Worm (Caenorhabditis elegans): Measurements from ENCODE around the gene Y46H3A.4.
"Not testable (repeated sequence)": the region's sequence is repeated elsewhere in the genome, so short reads cannot be mapped to it uniquely, and the experiment has no call there.

Gene Y46H3A.4

DNA sequence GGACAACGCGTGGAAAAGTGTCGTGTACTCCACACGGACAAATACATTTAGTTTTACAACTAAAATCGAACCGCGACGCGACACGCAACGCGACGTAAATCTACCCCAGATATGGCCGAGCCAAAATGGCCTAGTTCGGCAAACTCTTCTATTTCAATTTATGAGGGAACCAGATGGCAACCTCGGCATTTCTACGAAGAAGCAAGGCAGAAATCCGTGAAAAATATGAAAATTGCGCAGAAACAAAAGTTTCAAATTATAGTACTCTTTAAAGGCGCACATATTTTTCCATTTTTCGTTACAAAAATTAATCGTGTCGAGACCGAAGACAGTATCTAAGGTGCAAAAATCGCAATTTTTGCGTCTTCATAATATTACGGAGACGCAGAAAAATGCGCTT lies 3.8 kb upstream of the Y46H3A.4 start, which contains the start of gene Y46H3A.5:
Gene Y46H3A.5 (minus strand): TSS at position 101 of the 400 bp plus-strand sequence.
- not testable (repeated sequence) for TF ChIP-seq hif-1 (tag; optimal IDR thresholded peaks at IDR 0.05); tra-1 (GFP tag; IDR thresholded peaks at IDR 0.05); nhr-76 (tag; optimal IDR thresholded peaks at IDR 0.05)

DNA sequence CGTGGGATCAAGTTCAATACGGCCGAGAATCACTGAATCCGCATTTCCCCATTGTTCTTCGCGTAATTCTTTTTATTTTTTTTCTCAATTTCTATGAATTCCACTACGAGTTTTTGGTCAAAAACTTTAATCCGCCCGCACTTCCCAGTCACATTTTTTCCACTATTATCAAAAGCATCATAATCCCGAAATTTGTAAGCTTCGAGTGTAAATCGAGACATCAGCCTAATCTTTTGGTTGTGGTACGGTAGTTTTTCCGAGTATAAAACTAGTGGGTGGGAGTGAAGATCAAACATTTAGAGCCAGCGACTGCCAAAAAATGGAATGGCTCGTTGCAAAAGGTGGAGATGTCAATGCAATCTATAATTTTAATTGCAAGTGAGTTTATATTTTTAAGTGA lies 3.8 kb downstream of the Y46H3A.4 start, which contains the start of gene srt-42:
Gene srt-42 (plus strand): TSS at position 301 of the 400 bp plus-strand sequence.
- TF ChIP-seq mep-1 (tag; optimal IDR thresholded peaks at IDR 0.05) (no peak), dmd-8 (GFP tag; IDR thresholded peaks at IDR 0.05) (no peak), gei-8 (GFP tag; optimal IDR thresholded peaks at IDR 0.05) (no peak), lin-29 (GFP tag; IDR thresholded peaks at IDR 0.05) (no peak), R02D3.7 (tag; optimal IDR thresholded peaks at IDR 0.05) (no peak), aly-2 (tag; optimal IDR thresholded peaks at IDR 0.05) (no peak), aha-1 (tag) (no peak), mdl-1 (tag; optimal IDR thresholded peaks at IDR 0.05) (no peak), spr-1 (tag; optimal IDR thresholded peaks at IDR 0.05) (no peak), rbr-2 (tag; optimal IDR thresholded peaks at IDR 0.05) (no peak), spr-3 (GFP tag; optimal IDR thresholded peaks at IDR 0.05) (no peak), F44E2.7 (GFP tag; IDR thresholded peaks at IDR 0.05) (no peak), Y48G9A.11 (GFP tag; IDR thresholded peaks at IDR 0.05) (no peak), ceh-28 (tag; optimal IDR thresholded peaks at IDR 0.05) (no peak), lin-13 (GFP tag; optimal IDR thresholded peaks at IDR 0.05) (no peak), nhr-6 (tag; optimal IDR thresholded peaks at IDR 0.05) (no peak), F37D6.2 (tag; optimal IDR thresholded peaks at IDR 0.05) (no peak), ZK337.2 (GFP tag; IDR thresholded peaks at IDR 0.05) (no peak)

DNA sequence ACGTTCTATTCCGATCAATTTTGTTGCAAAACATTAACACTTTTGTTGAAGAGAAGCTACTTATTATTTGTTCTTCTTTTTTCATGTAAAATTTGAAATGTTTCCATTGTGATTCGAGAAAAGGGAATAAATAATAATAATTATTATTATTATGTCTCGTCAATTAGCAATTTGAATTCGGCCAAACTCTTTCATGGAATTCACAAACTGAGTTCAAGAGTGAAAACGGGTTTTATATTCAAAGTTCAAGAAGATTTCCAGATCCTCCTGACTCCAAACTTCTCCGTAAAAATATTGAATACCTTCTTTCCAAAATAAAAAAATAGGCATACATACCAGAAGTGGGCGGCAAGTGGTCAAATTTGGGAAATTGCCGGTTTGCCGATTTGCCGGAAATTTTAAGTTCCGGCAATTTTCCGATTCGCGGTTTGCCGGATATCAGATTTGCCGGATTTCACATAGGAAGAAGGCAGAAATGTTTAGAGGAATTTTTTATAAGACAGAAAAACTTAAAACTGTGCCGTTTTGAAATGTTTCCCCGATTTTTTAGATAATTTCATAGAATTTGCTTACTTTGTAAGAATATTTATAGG lies 5.1 kb downstream of the Y46H3A.4 start:
- TF ChIP-seq tra-1 (GFP tag; IDR thresholded peaks at IDR 0.05) (no peak), nhr-111 (GFP tag; optimal IDR thresholded peaks at IDR 0.05) (no peak), aha-1 (tag) (peak; percentile 44), hmg-1.1 (GFP tag; IDR thresholded peaks at IDR 0.05) (no peak), mes-2 (tag; optimal IDR thresholded peaks at IDR 0.05; ENCODE audit: poor library complexity, severe bottlenecking) (no peak), nhr-28 (tag; optimal IDR thresholded peaks at IDR 0.05) (no peak), egl-43 (GFP tag; IDR thresholded peaks at IDR 0.05) (no peak), lin-39 (tag; optimal IDR thresholded peaks at IDR 0.05) (no peak), hlh-11 (tag; optimal IDR thresholded peaks at IDR 0.05) (peak; percentile 3), skn-1 (tag; optimal IDR thresholded peaks at IDR 0.05) (no peak), unc-39 (tag; optimal IDR thresholded peaks at IDR 0.05) (no peak), daf-8 (GFP tag; IDR thresholded peaks at IDR 0.05) (no peak), dmd-9 (GFP tag; IDR thresholded peaks at IDR 0.05) (no peak), lin-13 (GFP tag; optimal IDR thresholded peaks at IDR 0.05) (no peak), ceh-62 (tag; optimal IDR thresholded peaks at IDR 0.05) (no peak), pha-4 (GFP tag; IDR thresholded peaks at IDR 0.05) (no peak), pha-4 (tag; optimal IDR thresholded peaks at IDR 0.05) (peak; percentile 56), mxl-3 (GFP tag; optimal IDR thresholded peaks at IDR 0.05) (peak; percentile 31), zfp-3 (GFP tag; conservative IDR thresholded peaks at IDR 0.05) (peak; percentile 46; the same call in 1 of the 2 replicates), set-16 (GFP tag; IDR thresholded peaks at IDR 0.05) (no peak), daf-16 (GFP tag; optimal IDR thresholded peaks at IDR 0.05) (no peak), daf-16 (tag; optimal IDR thresholded peaks at IDR 0.05) (peak; percentile 14), F49E8.2 (tag; optimal IDR thresholded peaks at IDR 0.05; ENCODE audit: borderline replicate concordance) (no peak), lim-7 (GFP tag; IDR thresholded peaks at IDR 0.05) (0 out of 2 replicates have a peak, but pooled peaks have one; percentile 19), ZK337.2 (GFP tag; IDR thresholded peaks at IDR 0.05) (no peak), T20F7.1 (GFP tag; optimal IDR thresholded peaks at IDR 0.05) (no peak), mep-1 (tag; optimal IDR thresholded peaks at IDR 0.05) (no peak), ceh-82 (tag; optimal IDR thresholded peaks at IDR 0.05) (no peak)
